Fruit fly (Drosophila melanogaster): ENCODE results near the gene Ctr1C.

- TF ChIP-seq Dll (optimal IDR thresholded peaks at IDR 0.05) (no peak), psq (optimal IDR thresholded peaks at IDR 0.05) (no peak), CG8478 (optimal IDR thresholded peaks at IDR 0.05) (no peak), pan (optimal IDR thresholded peaks at IDR 0.05) (no peak), EcR (GFP tag; optimal IDR thresholded peaks at IDR 0.05) (no peak)
Measured at dm6 chr3R:30932092-30932491, 32.0 kb downstream of the Ctr1C start.

Measured in whole organism.